Comparison of ENCODE assay signal across 1 fruit fly cellular context in the genomic region with DNA sequence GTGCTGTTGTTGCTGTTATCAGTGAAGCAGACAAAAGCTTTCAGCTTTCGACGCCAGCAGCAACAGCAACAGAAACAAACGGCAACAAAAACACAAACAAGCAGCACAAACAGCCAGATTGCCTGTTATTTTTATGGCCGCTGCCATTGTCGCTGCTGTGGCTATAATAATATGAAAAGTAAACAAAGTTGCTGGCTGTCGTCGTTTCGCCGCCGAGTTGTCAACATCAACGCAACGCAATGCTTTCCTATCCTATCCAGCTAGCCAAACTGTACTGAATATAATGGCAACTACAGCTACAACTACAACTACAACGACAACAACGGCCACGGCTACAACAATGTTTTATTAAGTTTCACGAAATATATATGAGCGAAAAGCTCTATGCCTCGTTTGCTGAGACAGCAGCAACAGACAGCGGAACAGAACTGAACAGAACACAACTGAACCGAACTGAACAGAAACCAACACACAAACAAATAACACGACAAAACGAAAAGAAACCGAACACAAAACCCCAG.
TF ChIP-seq lines count a peak whose summit lies in the region.

No protein-coding gene starts in this region.

TF ChIP-seq in whole organism, embryonic, 481 proteins besides CTCF, POLR2A, EP300 and RAD21 (continued from another document and continues in another):
- TF ChIP-seq CG4282 (GFP tag; optimal IDR thresholded peaks at IDR 0.05; lab: Kevin White, UChicago) (no peak), CG16813 (GFP tag; IDR thresholded peaks at IDR 0.05; lab: Robert Waterston, UW; ENCODE audit: partially characterized antibody) (no peak), CG10565 (GFP tag; optimal IDR thresholded peaks at IDR 0.05; lab: Kevin White, UChicago) (no peak), CG7928 (GFP tag; optimal IDR thresholded peaks at IDR 0.05; lab: Kevin White, UChicago) (no peak), slou (GFP tag; optimal IDR thresholded peaks at IDR 0.05; lab: Kevin White, UChicago) (no peak), CG15011 (GFP tag; optimal IDR thresholded peaks at IDR 0.05; lab: Kevin White, UChicago) (peak; percentile 41), tll (GFP tag; optimal IDR thresholded peaks at IDR 0.05; lab: Kevin White, UChicago) (no peak), CG17829 (tag; optimal IDR thresholded peaks at IDR 0.05; lab: Kevin White, UChicago) (no peak), CG3163 (GFP tag; optimal IDR thresholded peaks at IDR 0.05; lab: Kevin White, UChicago) (no peak), Meics (GFP tag; optimal IDR thresholded peaks at IDR 0.05; lab: Kevin White, UChicago) (no peak), CG16863 (GFP tag; optimal IDR thresholded peaks at IDR 0.05; lab: Kevin White, UChicago) (no peak), maf-S (GFP tag; optimal IDR thresholded peaks at IDR 0.05; lab: Kevin White, UChicago) (no peak), Optix (GFP tag; IDR thresholded peaks at IDR 0.05; lab: Robert Waterston, UW) (no peak), bbx (GFP tag; IDR thresholded peaks at IDR 0.05; lab: Robert Waterston, UW; ENCODE audit: partially characterized antibody) (no peak), CG1602 (GFP tag; optimal IDR thresholded peaks at IDR 0.05; lab: Kevin White, UChicago) (no peak), CG8290 (GFP tag; optimal IDR thresholded peaks at IDR 0.05; lab: Kevin White, UChicago) (no peak), CG8290 (tag; optimal IDR thresholded peaks at IDR 0.05; lab: Kevin White, UChicago) (peak in 1 of 2 experiments; percentile 76), Ravus (GFP tag; IDR thresholded peaks at IDR 0.05; lab: Robert Waterston, UW) (no peak), CG6765 (GFP tag; optimal IDR thresholded peaks at IDR 0.05; lab: Kevin White, UChicago) (peak; percentile 61), Gsc (GFP tag; IDR thresholded peaks at IDR 0.05; lab: Robert Waterston, UW) (no peak), CG8281 (tag; optimal IDR thresholded peaks at IDR 0.05; lab: Kevin White, UChicago) (no peak), CG8944 (GFP tag; optimal IDR thresholded peaks at IDR 0.05; lab: Kevin White, UChicago) (no peak), chn (GFP tag; optimal IDR thresholded peaks at IDR 0.05; lab: Kevin White, UChicago) (no peak), Dfd (GFP tag; optimal IDR thresholded peaks at IDR 0.05; lab: Kevin White, UChicago) (no peak), CG7372 (GFP tag; IDR thresholded peaks at IDR 0.05; lab: Robert Waterston, UW) (no peak), CG3847 (GFP tag; IDR thresholded peaks at IDR 0.05; lab: Robert Waterston, UW) (no peak), Sox100B (GFP tag; optimal IDR thresholded peaks at IDR 0.05; lab: Kevin White, UChicago) (peak; percentile 28), CG12659 (GFP tag; optimal IDR thresholded peaks at IDR 0.05; lab: Kevin White, UChicago) (peak; percentile 34), exex (tag; optimal IDR thresholded peaks at IDR 0.05; lab: Kevin White, UChicago) (no peak), H15 (GFP tag; IDR thresholded peaks at IDR 0.05; lab: Robert Waterston, UW) (no peak), repo (GFP tag; optimal IDR thresholded peaks at IDR 0.05; lab: Kevin White, UChicago) (no peak), mirr (GFP tag; optimal IDR thresholded peaks at IDR 0.05; lab: Kevin White, UChicago) (peak; percentile 72), CG12942 (GFP tag; optimal IDR thresholded peaks at IDR 0.05; lab: Kevin White, UChicago) (no peak), Kr (GFP tag; optimal IDR thresholded peaks at IDR 0.05; lab: Kevin White, UChicago) (no peak), shn (GFP tag; optimal IDR thresholded peaks at IDR 0.05; lab: Kevin White, UChicago) (no peak), lmd (GFP tag; IDR thresholded peaks at IDR 0.05; lab: Robert Waterston, UW) (no peak), Sox102F (GFP tag; optimal IDR thresholded peaks at IDR 0.05; lab: Kevin White, UChicago) (no peak), CG11504 (tag; optimal IDR thresholded peaks at IDR 0.05; lab: Kevin White, UChicago) (peak; percentile 84), Ets97D (GFP tag; optimal IDR thresholded peaks at IDR 0.05; lab: Kevin White, UChicago) (no peak), dan (GFP tag; IDR thresholded peaks at IDR 0.05; lab: Robert Waterston, UW) (no peak), B-H2 (GFP tag; optimal IDR thresholded peaks at IDR 0.05; lab: Kevin White, UChicago) (peak; percentile 5), ara (GFP tag; IDR thresholded peaks at IDR 0.05; lab: Robert Waterston, UW) (0 out of 2 replicates have a peak, but pooled peaks have one; percentile 35), ranshi (GFP tag; IDR thresholded peaks at IDR 0.05; lab: Robert Waterston, UW) (no peak), pnt (GFP tag; optimal IDR thresholded peaks at IDR 0.05; lab: Kevin White, UChicago) (no peak), fd3F (GFP tag; optimal IDR thresholded peaks at IDR 0.05; lab: Kevin White, UChicago) (peak; percentile 49), NFAT (GFP tag; IDR thresholded peaks at IDR 0.05; lab: Robert Waterston, UW) (no peak), cato (GFP tag; optimal IDR thresholded peaks at IDR 0.05; lab: Kevin White, UChicago; ENCODE audit: borderline replicate concordance) (no peak), usp (GFP tag; optimal IDR thresholded peaks at IDR 0.05; lab: Kevin White, UChicago) (no peak), Atf-2 (GFP tag; optimal IDR thresholded peaks at IDR 0.05; lab: Kevin White, UChicago) (no peak), CG33213 (GFP tag; optimal IDR thresholded peaks at IDR 0.05; lab: Kevin White, UChicago) (peak; percentile 3), bcd (GFP tag; optimal IDR thresholded peaks at IDR 0.05; lab: Kevin White, UChicago) (no peak), CG10147 (GFP tag; optimal IDR thresholded peaks at IDR 0.05; lab: Kevin White, UChicago) (peak; percentile 31), Med (GFP tag; lab: Kevin White, UChicago) (peak; percentile 55), Dip3 (GFP tag; optimal IDR thresholded peaks at IDR 0.05; lab: Kevin White, UChicago) (no peak), CG33557 (GFP tag; optimal IDR thresholded peaks at IDR 0.05; lab: Kevin White, UChicago) (no peak), CG17912 (GFP tag; optimal IDR thresholded peaks at IDR 0.05; lab: Kevin White, UChicago) (peak; percentile 42), CG17186 (GFP tag; optimal IDR thresholded peaks at IDR 0.05; lab: Kevin White, UChicago) (no peak), CG9609 (GFP tag; optimal IDR thresholded peaks at IDR 0.05; lab: Kevin White, UChicago) (no peak), MBD-R2 (GFP tag; IDR thresholded peaks at IDR 0.05; lab: Robert Waterston, UW) (no peak), Ada2b (GFP tag; IDR thresholded peaks at IDR 0.05; lab: Robert Waterston, UW) (no peak), CG4328 (GFP tag; optimal IDR thresholded peaks at IDR 0.05; lab: Kevin White, UChicago) (peak; percentile 32), h (optimal IDR thresholded peaks at IDR 0.05; lab: Kevin White, UChicago) (no peak), Fer1 (GFP tag; optimal IDR thresholded peaks at IDR 0.05; lab: Kevin White, UChicago) (peak; percentile 28), E2f2 (GFP tag; IDR thresholded peaks at IDR 0.05; lab: Robert Waterston, UW) (0 out of 2 replicates have a peak, but pooled peaks have one; percentile 17), bowl (GFP tag; IDR thresholded peaks at IDR 0.05; lab: Robert Waterston, UW) (0 out of 2 replicates have a peak, but pooled peaks have one; percentile 18), CG18764 (GFP tag; optimal IDR thresholded peaks at IDR 0.05; lab: Kevin White, UChicago) (no peak), en (GFP tag; optimal IDR thresholded peaks at IDR 0.05; lab: Kevin White, UChicago) (no peak), prd (optimal IDR thresholded peaks at IDR 0.05; lab: Kevin White, UChicago) (no peak), prd (GFP tag; IDR thresholded peaks at IDR 0.05; lab: Robert Waterston, UW) (0 out of 3 replicates have a peak, but pooled peaks have one; percentile 6), CG2889 (GFP tag; IDR thresholded peaks at IDR 0.05; lab: Robert Waterston, UW) (no peak), Adf1 (GFP tag; IDR thresholded peaks at IDR 0.05; lab: Robert Waterston, UW) (no peak; the same call in none of the 2 replicates), CG10431 (GFP tag; optimal IDR thresholded peaks at IDR 0.05; lab: Kevin White, UChicago) (peak; percentile 31), ham (GFP tag; IDR thresholded peaks at IDR 0.05; lab: Robert Waterston, UW) (no peak), her (GFP tag; optimal IDR thresholded peaks at IDR 0.05; lab: Kevin White, UChicago) (peak; percentile 21), Oaz (GFP tag; IDR thresholded peaks at IDR 0.05; lab: Robert Waterston, UW) (no peak), CG2199 (GFP tag; IDR thresholded peaks at IDR 0.05; lab: Robert Waterston, UW) (no peak), GATAe (GFP tag; conservative IDR thresholded peaks at IDR 0.05; lab: Robert Waterston, UW) (no peak), CG15479 (GFP tag; optimal IDR thresholded peaks at IDR 0.05; lab: Kevin White, UChicago) (no peak), Eip74EF (GFP tag; optimal IDR thresholded peaks at IDR 0.05; lab: Kevin White, UChicago) (peak in 1 of 2 experiments; percentile 57), CG12391 (tag; optimal IDR thresholded peaks at IDR 0.05; lab: Kevin White, UChicago) (no peak), salm (tag; optimal IDR thresholded peaks at IDR 0.05; lab: Kevin White, UChicago) (peak; percentile 53), CHES-1-like (GFP tag; optimal IDR thresholded peaks at IDR 0.05; lab: Kevin White, UChicago) (no peak), CG9817 (tag; optimal IDR thresholded peaks at IDR 0.05; lab: Kevin White, UChicago) (no peak), CG10274 (GFP tag; optimal IDR thresholded peaks at IDR 0.05; lab: Kevin White, UChicago) (no peak), crp (GFP tag; optimal IDR thresholded peaks at IDR 0.05; lab: Kevin White, UChicago) (no peak), Mrtf (GFP tag; IDR thresholded peaks at IDR 0.05; lab: Robert Waterston, UW) (no peak), Jarid2 (GFP tag; optimal IDR thresholded peaks at IDR 0.05; lab: Kevin White, UChicago) (no peak), CG5180 (GFP tag; optimal IDR thresholded peaks at IDR 0.05; lab: Kevin White, UChicago) (peak; percentile 73), CG6791 (GFP tag; IDR thresholded peaks at IDR 0.05; lab: Robert Waterston, UW; ENCODE audit: partially characterized antibody) (no peak), CG17328 (GFP tag; IDR thresholded peaks at IDR 0.05; lab: Robert Waterston, UW) (no peak), pita (GFP tag; optimal IDR thresholded peaks at IDR 0.05; lab: Kevin White, UChicago) (no peak), CG32772 (GFP tag; IDR thresholded peaks at IDR 0.05; lab: Robert Waterston, UW) (no peak), Trl (optimal IDR thresholded peaks at IDR 0.05; lab: Kevin White, UChicago) (peak in 1 of 2 experiments; percentile 7), Trl (GFP tag; optimal IDR thresholded peaks at IDR 0.05; lab: Kevin White, UChicago) (no peak), CG7963 (GFP tag; IDR thresholded peaks at IDR 0.05; lab: Robert Waterston, UW; ENCODE audit: partially characterized antibody) (no peak), CG1603 (tag; optimal IDR thresholded peaks at IDR 0.05; lab: Kevin White, UChicago) (peak; percentile 37), Chrac-16 (GFP tag; optimal IDR thresholded peaks at IDR 0.05; lab: Kevin White, UChicago) (no peak), CG4730 (GFP tag; IDR thresholded peaks at IDR 0.05; lab: Robert Waterston, UW) (no peak), CG14710 (tag; optimal IDR thresholded peaks at IDR 0.05; lab: Kevin White, UChicago) (no peak), CG30431 (GFP tag; optimal IDR thresholded peaks at IDR 0.05; lab: Kevin White, UChicago) (no peak), Blimp-1 (GFP tag; optimal IDR thresholded peaks at IDR 0.05; lab: Kevin White, UChicago) (peak; percentile 11), CG15696 (tag; optimal IDR thresholded peaks at IDR 0.05; lab: Kevin White, UChicago) (no peak), corto (GFP tag; optimal IDR thresholded peaks at IDR 0.05; lab: Kevin White, UChicago) (no peak), knrl (GFP tag; IDR thresholded peaks at IDR 0.05; lab: Robert Waterston, UW; ENCODE audit: partially characterized antibody) (no peak), schlank (tag; optimal IDR thresholded peaks at IDR 0.05; lab: Kevin White, UChicago) (peak; percentile 33), run (tag; optimal IDR thresholded peaks at IDR 0.05; lab: Kevin White, UChicago) (no peak), so (GFP tag; IDR thresholded peaks at IDR 0.05; lab: Robert Waterston, UW) (peak; percentile 50; the same call in 2 of the 3 replicates), hbn (GFP tag; IDR thresholded peaks at IDR 0.05; lab: Robert Waterston, UW; ENCODE audit: partially characterized antibody) (no peak), insv (GFP tag; optimal IDR thresholded peaks at IDR 0.05; lab: Kevin White, UChicago) (no peak), CG31224 (GFP tag; IDR thresholded peaks at IDR 0.05; lab: Robert Waterston, UW) (no peak), CG13424 (tag; optimal IDR thresholded peaks at IDR 0.05; lab: Kevin White, UChicago) (peak; percentile 25), stwl (tag; optimal IDR thresholded peaks at IDR 0.05; lab: Kevin White, UChicago) (no peak), wdn (GFP tag; IDR thresholded peaks at IDR 0.05; lab: Robert Waterston, UW) (no peak), ato (GFP tag; IDR thresholded peaks at IDR 0.05; lab: Robert Waterston, UW; ENCODE audit: partially characterized antibody) (no peak), Sry-δ (GFP tag; optimal IDR thresholded peaks at IDR 0.05; lab: Kevin White, UChicago) (no peak), TFAM (GFP tag; optimal IDR thresholded peaks at IDR 0.05; lab: Kevin White, UChicago) (no peak), p53 (GFP tag; optimal IDR thresholded peaks at IDR 0.05; lab: Kevin White, UChicago) (no peak), ab (GFP tag; optimal IDR thresholded peaks at IDR 0.05; lab: Kevin White, UChicago) (no peak), onecut (GFP tag; IDR thresholded peaks at IDR 0.05; lab: Robert Waterston, UW) (no peak; the same call in 1 of the 2 replicates), zen (tag; optimal IDR thresholded peaks at IDR 0.05; lab: Kevin White, UChicago) (no peak), sens (GFP tag; lab: Kevin White, UChicago) (peak; percentile 68), CG8765 (GFP tag; IDR thresholded peaks at IDR 0.05; lab: Robert Waterston, UW) (no peak), fd64A (GFP tag; optimal IDR thresholded peaks at IDR 0.05; lab: Kevin White, UChicago) (peak; percentile 67), CG18599 (GFP tag; optimal IDR thresholded peaks at IDR 0.05; lab: Kevin White, UChicago) (peak; percentile 37), CrebB (tag; optimal IDR thresholded peaks at IDR 0.05; lab: Kevin White, UChicago) (peak; percentile 60), az2 (GFP tag; optimal IDR thresholded peaks at IDR 0.05; lab: Kevin White, UChicago) (no peak), CG10209 (GFP tag; optimal IDR thresholded peaks at IDR 0.05; lab: Kevin White, UChicago) (peak; percentile 12), Awh (GFP tag; IDR thresholded peaks at IDR 0.05; lab: Robert Waterston, UW) (peak; percentile 36; the same call in 1 of the 2 replicates), CG12155 (GFP tag; optimal IDR thresholded peaks at IDR 0.05; lab: Kevin White, UChicago) (no peak), nerfin-1 (tag; optimal IDR thresholded peaks at IDR 0.05; lab: Kevin White, UChicago) (no peak)
